Fruit fly (Drosophila melanogaster) whole organism, prepupa: ENCODE data around the gene dbo.

Experiments used
- CG10631 ChIP-seq: fragments of 200-800 bp; sonication (Bioruptor generic); optimal IDR thresholded peaks from 2 replicates; lab custom pipeline; 2016; ENCODE audit warnings: missing biosample characterization, missing genetic modification characterization
- CG10669 ChIP-seq: fragments of 200-800 bp; sonication (Bioruptor generic); optimal IDR thresholded peaks from 3 replicates; lab custom pipeline; 2018; ENCODE audit warnings: missing biosample characterization, mild to moderate bottlenecking, missing genetic modification characterization, moderate library complexity
- CG11294 ChIP-seq: fragments of 200-800 bp; sonication (Bioruptor generic); IDR thresholded peaks from 2 replicates; pipeline ENCODE4 v1.3.6; 2022; ENCODE audit warnings: missing biosample characterization, missing genetic modification characterization
- CG11762 ChIP-seq: fragments of 200-800 bp; sonication (Bioruptor generic); optimal IDR thresholded peaks from 3 replicates; lab custom pipeline; 2016; ENCODE audit warnings: missing biosample characterization, missing genetic modification characterization; ENCODE audit not compliant: insufficient read depth
- CG11902 ChIP-seq: fragments of 200-800 bp; sonication (Bioruptor generic); optimal IDR thresholded peaks from 3 replicates; lab custom pipeline; 2016; ENCODE audit warnings: missing biosample characterization, missing genetic modification characterization
- CG15336 ChIP-seq: fragments of 200-800 bp; sonication (Bioruptor generic); IDR thresholded peaks from 2 replicates; pipeline ENCODE4 v1.3.6; 2022; ENCODE audit warnings: missing biosample characterization, missing genetic modification characterization
- CG1621 ChIP-seq: fragments of 200-800 bp; sonication (Bioruptor generic); optimal IDR thresholded peaks from 3 replicates; lab custom pipeline; 2018; ENCODE audit warnings: missing biosample characterization, mild to moderate bottlenecking, missing genetic modification characterization
- CG16779 ChIP-seq: fragments of 200-800 bp; sonication (Bioruptor generic); optimal IDR thresholded peaks from 3 replicates; lab custom pipeline; 2017; ENCODE audit warnings: missing biosample characterization, mild to moderate bottlenecking, missing genetic modification characterization
- CG31627 ChIP-seq: fragments of 200-800 bp; sonication (Bioruptor generic); optimal IDR thresholded peaks from 3 replicates; lab custom pipeline; 2016; ENCODE audit warnings: missing biosample characterization, missing genetic modification characterization
- CG32006 ChIP-seq: fragments of 200-800 bp; sonication (Bioruptor generic); optimal IDR thresholded peaks from 3 replicates; lab custom pipeline; 2017; ENCODE audit warnings: missing biosample characterization, mild to moderate bottlenecking, missing genetic modification characterization
- CG34406 ChIP-seq: fragments of 200-800 bp; sonication (Bioruptor generic); optimal IDR thresholded peaks from 3 replicates; lab custom pipeline; 2016; ENCODE audit warnings: missing biosample characterization, missing genetic modification characterization
- CG3919 ChIP-seq: fragments of 200-800 bp; sonication (Bioruptor generic); optimal IDR thresholded peaks from 3 replicates; lab custom pipeline; 2016; ENCODE audit warnings: missing biosample characterization, missing genetic modification characterization
- CG6163 ChIP-seq: fragments of 200-800 bp; sonication (Bioruptor generic); IDR thresholded peaks from 3 replicates; pipeline ENCODE4 v1.3.6; 2022; ENCODE audit warnings: missing biosample characterization, missing genetic modification characterization
- CG6276 ChIP-seq: fragments of 200-800 bp; sonication (Bioruptor generic); optimal IDR thresholded peaks from 2 replicates; lab custom pipeline; 2017; ENCODE audit warnings: missing biosample characterization, mild to moderate bottlenecking, missing genetic modification characterization
- CG6792 ChIP-seq: fragments of 200-800 bp; sonication (Bioruptor generic); optimal IDR thresholded peaks from 3 replicates; lab custom pipeline; 2016; ENCODE audit warnings: missing biosample characterization, missing genetic modification characterization
- CG7368 ChIP-seq: fragments of 200-800 bp; sonication (Bioruptor generic); optimal IDR thresholded peaks from 3 replicates; lab custom pipeline; 2016; ENCODE audit warnings: missing biosample characterization, missing genetic modification characterization
- CG8632 ChIP-seq: fragments of 200-800 bp; sonication (Bioruptor generic); optimal IDR thresholded peaks from 3 replicates; lab custom pipeline; 2016; ENCODE audit warnings: missing biosample characterization, missing genetic modification characterization
- Eip75B ChIP-seq: fragments of 200-800 bp; sonication (Bioruptor generic); optimal IDR thresholded peaks from 3 replicates; lab custom pipeline; 2016; ENCODE audit warnings: missing biosample characterization, missing genetic modification characterization
- Eip78C ChIP-seq: fragments of 200-800 bp; sonication (Bioruptor generic); peaks from one replicate; lab custom pipeline; 2016; ENCODE audit warnings: missing biosample characterization, missing genetic modification characterization
- Ets21C ChIP-seq: fragments of 200-800 bp; sonication (Bioruptor generic); optimal IDR thresholded peaks from 3 replicates; lab custom pipeline; 2016; ENCODE audit warnings: missing biosample characterization, missing genetic modification characterization
- Hr38 ChIP-seq: sonication (Bioruptor generic); optimal IDR thresholded peaks from 2 replicates; lab custom pipeline; 2016; ENCODE audit warnings: missing biosample characterization, missing genetic modification characterization
- Hr39 ChIP-seq: fragments of 200-800 bp; sonication (Bioruptor generic); optimal IDR thresholded peaks from 2 replicates; lab custom pipeline; 2016; ENCODE audit warnings: missing biosample characterization, missing genetic modification characterization
- Hr4 ChIP-seq: fragments of 200-800 bp; sonication (Bioruptor generic); optimal IDR thresholded peaks from 3 replicates; lab custom pipeline; 2016; ENCODE audit warnings: missing biosample characterization, missing genetic modification characterization
- OdsH ChIP-seq: fragments of 200-800 bp; sonication (Bioruptor generic); optimal IDR thresholded peaks from 3 replicates; lab custom pipeline; 2016; ENCODE audit warnings: missing biosample characterization, missing genetic modification characterization
- Smox ChIP-seq: fragments of 200-800 bp; sonication (Bioruptor generic); optimal IDR thresholded peaks from 3 replicates; lab custom pipeline; 2016; ENCODE audit warnings: missing biosample characterization, missing genetic modification characterization
- Sox102F ChIP-seq: fragments of 200-800 bp; sonication (Bioruptor generic); optimal IDR thresholded peaks from 2 replicates; lab custom pipeline; 2016; ENCODE audit warnings: missing biosample characterization, mild to moderate bottlenecking, missing genetic modification characterization
- Sox14 ChIP-seq: fragments of 200-800 bp; sonication (Bioruptor generic); optimal IDR thresholded peaks from 3 replicates; lab custom pipeline; 2016; ENCODE audit warnings: missing biosample characterization, missing genetic modification characterization
- Sox15 ChIP-seq: fragments of 200-800 bp; sonication (Bioruptor generic); optimal IDR thresholded peaks from 3 replicates; lab custom pipeline; 2016; ENCODE audit warnings: missing biosample characterization, missing genetic modification characterization
- achi ChIP-seq: fragments of 200-800 bp; sonication (Bioruptor generic); optimal IDR thresholded peaks from 3 replicates; lab custom pipeline; 2016; ENCODE audit warnings: missing biosample characterization, missing genetic modification characterization
- acj6 ChIP-seq: fragments of 200-800 bp; sonication (Bioruptor generic); optimal IDR thresholded peaks from 3 replicates; lab custom pipeline; 2016; ENCODE audit warnings: missing biosample characterization, missing genetic modification characterization
- cyc ChIP-seq: fragments of 200-800 bp; sonication (Bioruptor generic); optimal IDR thresholded peaks from 3 replicates; lab custom pipeline; 2016; ENCODE audit warnings: missing biosample characterization, missing genetic modification characterization
- dac ChIP-seq: fragments of 200-800 bp; sonication (Bioruptor generic); optimal IDR thresholded peaks from 2 replicates; lab custom pipeline; 2017; ENCODE audit warnings: missing biosample characterization, mild to moderate bottlenecking, missing genetic modification characterization
- dsx ChIP-seq: fragments of 200-800 bp; optimal IDR thresholded peaks from 3 replicates; lab custom pipeline; 2019; ENCODE audit warnings: missing biosample characterization, mild to moderate bottlenecking, missing genetic modification characterization, moderate library complexity; ENCODE audit not compliant: poor library complexity, severe bottlenecking
- eg ChIP-seq: fragments of 200-800 bp; sonication (Bioruptor generic); IDR thresholded peaks from 3 replicates; pipeline ENCODE4 v1.3.6; 2022; ENCODE audit warnings: missing biosample characterization, missing genetic modification characterization
- esn ChIP-seq: fragments of 200-800 bp; sonication (Bioruptor generic); optimal IDR thresholded peaks from 2 replicates; lab custom pipeline; 2016; ENCODE audit warnings: missing biosample characterization, mild to moderate bottlenecking, missing genetic modification characterization, moderate library complexity
- fd59A ChIP-seq: fragments of 200-800 bp; sonication (Bioruptor generic); optimal IDR thresholded peaks from 2 replicates; lab custom pipeline; 2017; ENCODE audit warnings: missing biosample characterization, mild to moderate bottlenecking, missing genetic modification characterization, missing genetic modification reagents
- fd85E ChIP-seq: fragments of 200-800 bp; sonication (Bioruptor generic); optimal IDR thresholded peaks from 3 replicates; lab custom pipeline; 2016; ENCODE audit warnings: missing biosample characterization, missing genetic modification characterization
- fkh ChIP-seq: fragments of 200-800 bp; sonication (Bioruptor generic); optimal IDR thresholded peaks from 3 replicates; lab custom pipeline; 2017; ENCODE audit warnings: missing biosample characterization, mild to moderate bottlenecking, missing genetic modification characterization, moderate library complexity
- lz ChIP-seq: fragments of 200-800 bp; sonication (Bioruptor generic); optimal IDR thresholded peaks from 3 replicates; lab custom pipeline; 2016; ENCODE audit warnings: missing biosample characterization, missing genetic modification characterization
- pdm3 ChIP-seq: fragments of 200-800 bp; sonication (Bioruptor generic); optimal IDR thresholded peaks from 3 replicates; lab custom pipeline; 2016; ENCODE audit warnings: missing biosample characterization, missing genetic modification characterization
- ss ChIP-seq, 2 experiments: fragments of 200-800 bp; sonication (Bioruptor generic); optimal IDR thresholded peaks; 2 replicates in 1 of 2; 3 replicates in 1 of 2; lab custom pipeline; 2017 to 2018; ENCODE audit warnings: mild to moderate bottlenecking in 2 of 2, missing biosample characterization in 2 of 2, missing genetic modification characterization in 2 of 2, moderate library complexity in 1 of 2
- svp ChIP-seq: fragments of 200-800 bp; sonication (Bioruptor generic); peaks from one replicate; lab custom pipeline; 2016; ENCODE audit warnings: missing biosample characterization, missing genetic modification characterization
- topi ChIP-seq: fragments of 200-800 bp; sonication (Bioruptor generic); optimal IDR thresholded peaks from 3 replicates; lab custom pipeline; 2016; ENCODE audit warnings: missing biosample characterization, missing genetic modification characterization
- vri ChIP-seq: fragments of 200-800 bp; sonication (Bioruptor generic); optimal IDR thresholded peaks from 3 replicates; lab custom pipeline; 2016; ENCODE audit warnings: missing biosample characterization, mild to moderate bottlenecking, missing genetic modification characterization

dbo gene

dm6 chr3L:15809185-15809584, 17.5 kb upstream of the dbo start, which contains the start of gene CG13445 (continued):
- TF ChIP-seq CG3919 (GFP tag; lab: Kevin White, UChicago) (no peak), OdsH (GFP tag; lab: Kevin White, UChicago) (no peak), Sox102F (GFP tag; lab: Kevin White, UChicago) (no peak)

- TF ChIP-seq Smox (GFP tag; lab: Kevin White, UChicago) (no peak), CG1621 (tag; lab: Kevin White, UChicago) (no peak), CG10631 (GFP tag; lab: Kevin White, UChicago) (no peak), CG10669 (no peak), CG8632 (GFP tag; lab: Kevin White, UChicago) (no peak)
- TF ChIP-seq, all 60 proteins: peak for 0
Measured at dm6 chr3L:15809768-15810167, 16.9 kb upstream of the dbo start.

- TF ChIP-seq fkh = peak; percentile 86
- TF ChIP-seq cyc (GFP tag; lab: Kevin White, UChicago) = no peak
Measured at dm6 chr3L:15813988-15814387, 12.7 kb upstream of the dbo start.

dm6 chr3L:15815353-15816142, 11.1 kb upstream of the dbo start:
- TF ChIP-seq topi (GFP tag; lab: Kevin White, UChicago) (peak; percentile 95), CG34406 (GFP tag; lab: Kevin White, UChicago) (peak; percentile 95), svp (peak; percentile 95), Ets21C (peak; percentile 87), CG11762 (GFP tag; lab: Kevin White, UChicago) (peak; percentile 96), Eip75B (GFP tag; lab: Kevin White, UChicago) (peak; percentile 97), acj6 (GFP tag; lab: Kevin White, UChicago) (peak; percentile 95), CG32006 (peak; percentile 96), CG6276 (no peak), Smox (GFP tag; lab: Kevin White, UChicago) (no peak), Hr4 (peak; percentile 93), eg (GFP tag; lab: Robert Waterston, UW) (no peak; the same call in 1 of the 3 replicates), Hr39 (no peak), CG11294 (GFP tag; lab: Robert Waterston, UW) (peak; percentile 78; the same call in 1 of the 2 replicates), vri (GFP tag; lab: Kevin White, UChicago) (peak; percentile 67), esn (peak; percentile 96), OdsH (GFP tag; lab: Kevin White, UChicago) (peak; percentile 95), CG15336 (GFP tag; lab: Robert Waterston, UW) (peak; percentile 93), Sox15 (GFP tag; lab: Kevin White, UChicago) (peak; percentile 87), CG6792 (GFP tag; lab: Kevin White, UChicago) (peak; percentile 95), dac (GFP tag; lab: Kevin White, UChicago) (peak; percentile 68), Hr38 (no peak), CG10631 (GFP tag; lab: Kevin White, UChicago) (peak; percentile 96), Eip78C (GFP tag; lab: Kevin White, UChicago) (peak; percentile 99), achi (GFP tag; lab: Kevin White, UChicago) (peak; percentile 95), pdm3 (GFP tag; lab: Kevin White, UChicago) (peak; percentile 91), dsx (GFP tag; lab: Kevin White, UChicago) (peak; percentile 92), CG7368 (peak; percentile 91), cyc (GFP tag; lab: Kevin White, UChicago) (peak; percentile 90), CG31627 (GFP tag; lab: Kevin White, UChicago) (peak; percentile 92), ss (GFP tag; optimal IDR thresholded peaks at IDR 0.05; lab: Kevin White, UChicago) (peak; percentile 84 to 90), fd59A (GFP tag; lab: Kevin White, UChicago) (peak; percentile 86), CG10669 (peak; percentile 91), lz (GFP tag; lab: Kevin White, UChicago) (peak; percentile 93), CG16779 (tag; lab: Kevin White, UChicago) (no peak), CG6163 (GFP tag; lab: Robert Waterston, UW) (peak; percentile 88; the same call in 2 of the 3 replicates), Sox14 (GFP tag; lab: Kevin White, UChicago) (peak; percentile 94), CG11902 (GFP tag; lab: Kevin White, UChicago) (peak; percentile 75), fd85E (GFP tag; lab: Kevin White, UChicago) (peak; percentile 75)
